Worm (Caenorhabditis elegans) whole organism, L1 larva: ENCODE data around the gene C48B4.10.

ENCODE experiments used
- C16A3.4 ChIP-seq: fragments of 150-350 bp; optimal IDR thresholded peaks from 2 replicates; lab custom pipeline; 2014; ENCODE audit warnings: missing biosample characterization, missing genetic modification characterization
- aha-1 ChIP-seq: fragments of 150-350 bp; optimal IDR thresholded peaks from 2 replicates; lab custom pipeline; 2014; ENCODE audit warnings: missing biosample characterization, missing genetic modification characterization
- blmp-1 ChIP-seq: fragments of 150-350 bp; optimal IDR thresholded peaks from 2 replicates; lab custom pipeline; 2014; ENCODE audit warnings: missing biosample characterization, missing genetic modification characterization
- ceh-63 ChIP-seq: fragments of 200-800 bp; sonication (Bioruptor generic); optimal IDR thresholded peaks from 2 replicates; lab custom pipeline; 2018; ENCODE audit warnings: mild to moderate bottlenecking, missing genetic modification characterization, missing compliant biosample characterization
- ceh-8 ChIP-seq: fragments of 200-800 bp; sonication (Bioruptor generic); optimal IDR thresholded peaks from 2 replicates; lab custom pipeline; 2018; ENCODE audit warnings: mild to moderate bottlenecking, missing genetic modification characterization, moderate library complexity, missing compliant biosample characterization
- ceh-88 ChIP-seq: fragments of 200-800 bp; sonication (Bioruptor generic); IDR thresholded peaks from 2 replicates; pipeline ENCODE4 v1.3.6; 2022; ENCODE audit warnings: missing genetic modification characterization, missing compliant biosample characterization
- ces-1 ChIP-seq: fragments of 150-350 bp; optimal IDR thresholded peaks from 2 replicates; lab custom pipeline; 2014; ENCODE audit warnings: missing biosample characterization, missing genetic modification reagents, missing genetic modification characterization
- dpl-1 ChIP-seq, 3 experiments: fragments of 150-350 bp in 2 of 3; sonication (generic microtip) in 1 of 3; optimal IDR thresholded peaks; 2 replicates each; lab custom pipeline; 2014 to 2017; ENCODE audit warnings: missing biosample characterization in 3 of 3, missing genetic modification characterization in 3 of 3, missing genetic modification reagents in 3 of 3
- efl-1 ChIP-seq, 4 experiments: fragments of 150-350 bp; optimal IDR thresholded peaks in 3 of 4; peaks in 1 of 4; 1 replicate in 1 of 4; 2 replicates in 3 of 4; lab custom pipeline; 2014; ENCODE audit warnings: missing biosample characterization in 2 of 4, missing genetic modification characterization in 2 of 4, missing genetic modification reagents in 2 of 4
- efl-3 ChIP-seq: fragments of 200-800 bp; sonication (Bioruptor generic); optimal IDR thresholded peaks from 2 replicates; lab custom pipeline; 2018; ENCODE audit warnings: mild to moderate bottlenecking, missing genetic modification characterization, missing compliant biosample characterization
- elt-2 ChIP-seq: sonication (generic microtip); optimal IDR thresholded peaks from 2 replicates; lab custom pipeline; 2016; ENCODE audit warnings: missing genetic modification characterization, mild to moderate bottlenecking, inconsistent platforms, missing compliant biosample characterization, missing genetic modification reagents
- elt-3 ChIP-seq, 6 experiments: fragments of 150-350 bp in 1 of 6; sonication (generic microtip); optimal IDR thresholded peaks; 2 replicates each; lab custom pipeline; 2017 to 2018; ENCODE audit warnings: missing biosample characterization in 6 of 6, missing genetic modification characterization in 6 of 6, inconsistent platforms in 1 of 6
- fkh-4 ChIP-seq: sonication (generic microtip); optimal IDR thresholded peaks from 2 replicates; lab custom pipeline; 2016; ENCODE audit warnings: missing compliant biosample characterization, missing genetic modification characterization, borderline replicate concordance
- fkh-8 ChIP-seq: sonication (generic microtip); optimal IDR thresholded peaks from 2 replicates; lab custom pipeline; 2016; ENCODE audit warnings: mild to moderate bottlenecking, missing genetic modification characterization, missing compliant biosample characterization
- jun-1 ChIP-seq: fragments of 150-350 bp; optimal IDR thresholded peaks from 2 replicates; lab custom pipeline; 2014; ENCODE audit warnings: missing biosample characterization, missing genetic modification reagents, missing genetic modification characterization
- lin-13 ChIP-seq: fragments of 150-350 bp; optimal IDR thresholded peaks from 2 replicates; lab custom pipeline; 2014; ENCODE audit warnings: missing biosample characterization, missing genetic modification reagents, missing genetic modification characterization
- lin-14 ChIP-seq: fragments of 200-800 bp; sonication (Bioruptor generic); optimal IDR thresholded peaks from 2 replicates; lab custom pipeline; 2018; ENCODE audit warnings: mild to moderate bottlenecking, missing genetic modification characterization, moderate library complexity, missing compliant biosample characterization
- lin-35 ChIP-seq, 2 experiments: fragments of 150-350 bp; optimal IDR thresholded peaks; 2 replicates each; lab custom pipeline; 2014; ENCODE audit warnings: missing biosample characterization in 2 of 2, missing genetic modification characterization in 2 of 2, missing genetic modification reagents in 2 of 2
- lir-3 ChIP-seq: sonication (generic microtip); optimal IDR thresholded peaks from 2 replicates; lab custom pipeline; 2016; ENCODE audit warnings: mild to moderate bottlenecking, missing genetic modification characterization, moderate library complexity, missing compliant biosample characterization; ENCODE audit not compliant: poor library complexity
- lsy-2 ChIP-seq, 2 experiments: fragments of 150-350 bp; optimal IDR thresholded peaks; 2 replicates each; lab custom pipeline; 2014; ENCODE audit warnings: missing biosample characterization in 2 of 2, missing genetic modification characterization in 2 of 2
- mab-9 ChIP-seq: fragments of 200-800 bp; sonication (Bioruptor generic); IDR thresholded peaks from 2 replicates; pipeline ENCODE4 v1.3.6; 2022; ENCODE audit warnings: missing genetic modification reagents, missing genetic modification characterization, missing compliant biosample characterization
- mef-2 ChIP-seq: fragments of 150-350 bp; optimal IDR thresholded peaks from 2 replicates; lab custom pipeline; 2014; ENCODE audit warnings: missing biosample characterization, missing genetic modification characterization
- mep-1 ChIP-seq: fragments of 150-350 bp; optimal IDR thresholded peaks from 2 replicates; lab custom pipeline; 2014; ENCODE audit warnings: missing biosample characterization, missing genetic modification characterization
- nhr-19 ChIP-seq: fragments of 200-800 bp; sonication (Bioruptor generic); conservative IDR thresholded peaks from 2 replicates; pipeline ENCODE4 v1.3.6; 2022; ENCODE audit warnings: missing genetic modification characterization, missing compliant biosample characterization
- nhr-20 ChIP-seq: sonication (generic microtip); optimal IDR thresholded peaks from 2 replicates; lab custom pipeline; 2016; ENCODE audit warnings: mild to moderate bottlenecking, missing genetic modification characterization, missing compliant biosample characterization
- nhr-237 ChIP-seq: fragments of 150-350 bp; optimal IDR thresholded peaks from 2 replicates; lab custom pipeline; 2014; ENCODE audit warnings: missing biosample characterization, missing genetic modification characterization
- nhr-28 ChIP-seq: fragments of 150-350 bp; optimal IDR thresholded peaks from 2 replicates; lab custom pipeline; 2014; ENCODE audit warnings: missing biosample characterization, missing genetic modification characterization
- nhr-47 ChIP-seq: sonication (generic microtip); optimal IDR thresholded peaks from 2 replicates; lab custom pipeline; 2016; ENCODE audit warnings: mild to moderate bottlenecking, missing genetic modification characterization, moderate library complexity, missing compliant biosample characterization
- nhr-71 ChIP-seq: sonication (generic microtip); optimal IDR thresholded peaks from 2 replicates; lab custom pipeline; 2016; ENCODE audit warnings: mild to moderate bottlenecking, missing genetic modification characterization, moderate library complexity, missing compliant biosample characterization
- nhr-85 ChIP-seq: sonication (generic microtip); peaks from one replicate; lab custom pipeline; 2016; ENCODE audit warnings: missing genetic modification characterization, inconsistent platforms, missing compliant biosample characterization
- pax-3 ChIP-seq: fragments of 200-800 bp; sonication (Bioruptor generic); optimal IDR thresholded peaks from 2 replicates; lab custom pipeline; 2018; ENCODE audit warnings: mild to moderate bottlenecking, missing genetic modification characterization, moderate library complexity, missing compliant biosample characterization
- rnt-1 ChIP-seq: sonication (generic microtip); optimal IDR thresholded peaks from 2 replicates; lab custom pipeline; 2016; ENCODE audit warnings: mild to moderate bottlenecking, missing genetic modification characterization, moderate library complexity, missing compliant biosample characterization
- snpc-4 ChIP-seq: fragments of 150-350 bp; optimal IDR thresholded peaks from 2 replicates; lab custom pipeline; 2014; ENCODE audit warnings: missing biosample characterization, missing genetic modification characterization
- sox-4 ChIP-seq: sonication (generic microtip); optimal IDR thresholded peaks from 2 replicates; lab custom pipeline; 2016; ENCODE audit warnings: missing genetic modification characterization, missing compliant biosample characterization
- sptf-1 ChIP-seq: fragments of 150-350 bp; optimal IDR thresholded peaks from 2 replicates; lab custom pipeline; 2014; ENCODE audit warnings: missing biosample characterization, missing genetic modification characterization
- swsn-7 ChIP-seq: sonication (generic microtip); optimal IDR thresholded peaks from 2 replicates; lab custom pipeline; 2016; ENCODE audit warnings: missing genetic modification characterization, missing compliant biosample characterization
- unc-130 ChIP-seq: fragments of 150-350 bp; optimal IDR thresholded peaks from 2 replicates; lab custom pipeline; 2017; ENCODE audit warnings: missing biosample characterization, missing genetic modification characterization, inconsistent platforms
- unc-62 ChIP-seq: fragments of 150-350 bp; optimal IDR thresholded peaks from 2 replicates; lab custom pipeline; 2014; ENCODE audit warnings: missing biosample characterization, missing genetic modification reagents, missing genetic modification characterization
- vab-15 ChIP-seq: sonication (generic microtip); optimal IDR thresholded peaks from 2 replicates; lab custom pipeline; 2017; ENCODE audit warnings: missing genotype, mild to moderate bottlenecking, missing genetic modification characterization, missing compliant biosample characterization
- zag-1 ChIP-seq: fragments of 150-350 bp; optimal IDR thresholded peaks from 2 replicates; lab custom pipeline; 2014; ENCODE audit warnings: missing biosample characterization, missing genetic modification characterization

The C48B4.10 gene

DNA sequence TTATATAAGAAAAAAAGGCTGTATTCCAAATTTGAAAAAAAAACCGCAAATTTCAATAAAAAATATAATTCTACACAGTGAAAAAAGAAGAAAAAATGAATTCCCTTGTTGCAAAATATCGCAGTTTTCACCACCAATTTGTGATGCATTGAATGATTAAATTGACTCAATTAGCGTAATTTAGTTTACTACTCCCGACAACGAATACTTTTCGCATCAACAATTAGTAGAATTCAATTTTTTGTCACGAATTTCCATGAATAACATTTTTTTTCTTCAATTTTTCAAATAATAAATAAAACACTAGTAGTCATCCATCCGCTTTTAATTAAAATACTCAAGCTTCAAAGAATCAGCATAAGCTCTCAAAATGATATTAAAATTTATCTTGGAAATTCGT lies 21.0 kb upstream of the C48B4.10 start:
- TF ChIP-seq vab-15 (tag; lab: Kevin White, UChicago), result no peak
- TF ChIP-seq efl-3 (GFP tag; lab: Kevin White, UChicago), result no peak
- no peak for TF ChIP-seq ceh-63 (GFP tag; lab: Kevin White, UChicago)
- TF ChIP-seq nhr-47 (tag; lab: Kevin White, UChicago), result peak; percentile 36
- TF ChIP-seq ceh-8 (GFP tag; lab: Kevin White, UChicago), result peak; percentile 94
- peak; percentile 6 for TF ChIP-seq zag-1 (tag; lab: Kevin White, UChicago)
- TF ChIP-seq ceh-88 (GFP tag; lab: Robert Waterston, UW), result no peak
- TF ChIP-seq nhr-28 (tag; lab: Kevin White, UChicago), result no peak
- TF ChIP-seq mab-9 (GFP tag; lab: Robert Waterston, UW), result no peak
- TF ChIP-seq ces-1 (GFP tag; lab: Kevin White, UChicago), result no peak
- TF ChIP-seq sox-4, result no peak
- peak; percentile 52 for TF ChIP-seq nhr-71
- no peak for TF ChIP-seq nhr-19
- no peak for TF ChIP-seq nhr-20 (tag; lab: Kevin White, UChicago)
- peak; percentile 38 for TF ChIP-seq fkh-8 (tag; lab: Kevin White, UChicago)
- no peak for TF ChIP-seq unc-130
- no peak for TF ChIP-seq jun-1 (tag; lab: Kevin White, UChicago)
- peak; percentile 72 for TF ChIP-seq lin-14 (GFP tag; lab: Kevin White, UChicago)
- TF ChIP-seq lsy-2 (tag; optimal IDR thresholded peaks at IDR 0.05; lab: Kevin White, UChicago), result peak; percentile 5 to 29
- TF ChIP-seq, all 84 proteins: peak for 7

DNA sequence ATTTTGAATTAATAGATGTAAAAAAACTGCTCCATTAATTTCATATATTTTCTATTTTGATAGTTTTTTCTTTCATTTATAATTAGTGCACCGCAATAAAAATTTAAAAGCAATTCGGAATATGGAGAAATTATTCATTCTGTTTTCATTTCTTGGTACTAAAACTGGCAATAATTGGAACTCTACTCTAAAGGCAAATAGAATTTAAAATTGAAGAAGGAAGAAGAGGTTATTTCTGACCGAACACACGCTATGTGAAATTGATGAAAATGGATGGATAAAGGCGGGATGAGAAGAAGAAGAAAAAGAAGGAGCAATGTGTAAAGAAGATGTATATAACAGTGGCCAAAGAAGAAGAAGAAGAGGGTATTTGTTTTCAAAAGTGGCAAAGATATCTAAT lies 18.9 kb upstream of the C48B4.10 start:
- TF ChIP-seq sptf-1 (no peak), elt-3 (tag; optimal IDR thresholded peaks at IDR 0.05; lab: Kevin White, UChicago) (no peak), lin-35 (GFP tag; optimal IDR thresholded peaks at IDR 0.05; lab: Kevin White, UChicago) (no peak), mep-1 (tag; lab: Kevin White, UChicago) (no peak), pax-3 (tag; lab: Kevin White, UChicago) (no peak), sox-4 (no peak), unc-62 (GFP tag; lab: Kevin White, UChicago) (no peak), fkh-8 (tag; lab: Kevin White, UChicago) (no peak), lin-13 (GFP tag; lab: Kevin White, UChicago) (no peak), nhr-47 (tag; lab: Kevin White, UChicago) (no peak), nhr-237 (tag; lab: Kevin White, UChicago) (no peak), mef-2 (tag; lab: Kevin White, UChicago) (no peak), lir-3 (tag; lab: Kevin White, UChicago) (no peak), swsn-7 (tag; lab: Kevin White, UChicago) (no peak), C16A3.4 (tag; lab: Kevin White, UChicago) (no peak), nhr-85 (no peak), efl-1 (optimal IDR thresholded peaks at IDR 0.05; lab: Kevin White, UChicago) (no peak), efl-1 (GFP tag; optimal IDR thresholded peaks at IDR 0.05 in 1 of 2; lab: Kevin White, UChicago) (no peak), blmp-1 (no peak)

DNA sequence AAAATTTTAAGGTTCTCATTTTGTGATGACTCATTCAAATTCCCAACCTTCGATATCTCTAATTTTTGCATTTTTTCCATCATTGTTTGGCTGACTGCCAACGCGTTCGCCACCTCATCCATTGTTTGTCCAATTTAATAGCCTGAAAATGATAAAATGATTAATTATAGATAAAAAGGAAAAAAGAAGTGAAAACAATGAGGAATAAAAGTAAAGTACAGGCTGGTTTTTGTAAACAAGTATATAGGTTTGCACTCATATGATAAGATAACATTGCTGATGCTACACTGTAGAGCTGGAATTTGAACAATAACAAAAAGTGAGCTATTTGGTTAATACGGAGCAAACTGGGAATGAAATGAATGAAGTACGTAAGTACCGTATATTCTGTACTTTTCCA lies 17.9 kb upstream of the C48B4.10 start, which contains the start of gene C48B4.3:
TSS of gene C48B4.3 (minus strand) at position 149 of the 400 bp plus-strand sequence.
- TF ChIP-seq fkh-4 (tag; lab: Kevin White, UChicago) (no peak), snpc-4 (no peak), rnt-1 (tag; lab: Kevin White, UChicago) (no peak), vab-15 (tag; lab: Kevin White, UChicago) (no peak), dpl-1 (GFP tag; optimal IDR thresholded peaks at IDR 0.05; lab: Kevin White, UChicago) (no peak), aha-1 (tag; lab: Kevin White, UChicago) (no peak), elt-2 (tag; lab: Kevin White, UChicago) (peak; percentile 6)
